Worm (Caenorhabditis elegans): ENCODE measurements around the gene irld-21.

- TF ChIP-seq pag-3 (tag; optimal IDR thresholded peaks at IDR 0.05; ENCODE audit: borderline replicate concordance, insufficient read depth), result no peak
- no peak for TF ChIP-seq mep-1 (tag; optimal IDR thresholded peaks at IDR 0.05)
- no peak for TF ChIP-seq nhr-11 (tag; optimal IDR thresholded peaks at IDR 0.05)
- TF ChIP-seq ama-1 (optimal IDR thresholded peaks at IDR 0.05), result no peak
- no peak for TF ChIP-seq nhr-237 (tag; optimal IDR thresholded peaks at IDR 0.05)
- no peak for TF ChIP-seq nhr-90 (tag; optimal IDR thresholded peaks at IDR 0.05; ENCODE audit: poor library complexity)
- no peak for TF ChIP-seq lir-3 (tag; optimal IDR thresholded peaks at IDR 0.05; ENCODE audit: poor library complexity)
- TF ChIP-seq egl-27 (tag; optimal IDR thresholded peaks at IDR 0.05), result no peak
- no peak for TF ChIP-seq nhr-85 (tag)
- no peak for TF ChIP-seq lin-13 (GFP tag; optimal IDR thresholded peaks at IDR 0.05)
- no peak for TF ChIP-seq unc-62 (GFP tag; optimal IDR thresholded peaks at IDR 0.05)
- TF ChIP-seq aly-2 (tag; optimal IDR thresholded peaks at IDR 0.05), result no peak
Measured at ce11 chrIV:10137804-10138203, 15.7 kb upstream of the irld-21 start, which contains the start of gene K08F4.12.

All from whole organism, L1 larva.